Worm (Caenorhabditis elegans) whole organism, midembryonic: ENCODE results near the gene mrpl-41.

ENCODE experiments used
- cog-1 ChIP-seq: sonication (generic microtip); optimal IDR thresholded peaks from 2 replicates; lab custom pipeline; 2016; ENCODE audit warnings: missing genetic modification characterization, missing compliant biosample characterization
- ref-1 ChIP-seq: fragments of 200-800 bp; sonication (Bioruptor generic); conservative IDR thresholded peaks from 2 replicates; pipeline ENCODE4 v1.3.6; 2022; ENCODE audit warnings: missing genetic modification reagents, missing genetic modification characterization, missing compliant biosample characterization

ce11 chrII:278636-279035 lies 10.1 kb upstream of the mrpl-41 start, which contains the start of gene B0432.8:
- TF ChIP-seq ref-1, result no peak
- no peak for TF ChIP-seq cog-1
